Fruit fly (Drosophila melanogaster) Kc167 (cell line): ENCODE data around the gene Bmcp.

Experiments used
- Myc ChIP-seq: fragments of >200 bp; optimal IDR thresholded peaks from 2 replicates; lab custom pipeline; 2017; ENCODE audit warnings: missing external identifiers
- Sin3A ChIP-seq: fragments of >200 bp; optimal IDR thresholded peaks from 2 replicates; lab custom pipeline; 2018; ENCODE audit warnings: missing external identifiers
- h ChIP-seq: fragments of >200 bp; optimal IDR thresholded peaks from 3 replicates; lab custom pipeline; 2018; ENCODE audit warnings: missing external identifiers
- insv ChIP-seq: fragments of >200 bp; optimal IDR thresholded peaks from 3 replicates; lab custom pipeline; 2018; ENCODE audit warnings: missing external identifiers
- psq ChIP-seq: fragments of >200 bp; optimal IDR thresholded peaks from 2 replicates; lab custom pipeline; 2017; ENCODE audit warnings: missing external identifiers
- ttk ChIP-seq: sonication (Bioruptor generic); optimal IDR thresholded peaks from 2 replicates; lab custom pipeline; 2017; ENCODE audit warnings: missing external identifiers

Bmcp gene

dm6 chr3L:11773796-11774195 is 53.1 kb downstream of the Bmcp start:
- TF ChIP-seq h (lab: Kevin White, UChicago) (no peak), Myc (lab: Kevin White, UChicago) (no peak), Sin3A (lab: Kevin White, UChicago) (no peak), insv (lab: Kevin White, UChicago) (no peak), ttk (lab: Kevin White, UChicago) (no peak), psq (lab: Kevin White, UChicago) (no peak)

DNA sequence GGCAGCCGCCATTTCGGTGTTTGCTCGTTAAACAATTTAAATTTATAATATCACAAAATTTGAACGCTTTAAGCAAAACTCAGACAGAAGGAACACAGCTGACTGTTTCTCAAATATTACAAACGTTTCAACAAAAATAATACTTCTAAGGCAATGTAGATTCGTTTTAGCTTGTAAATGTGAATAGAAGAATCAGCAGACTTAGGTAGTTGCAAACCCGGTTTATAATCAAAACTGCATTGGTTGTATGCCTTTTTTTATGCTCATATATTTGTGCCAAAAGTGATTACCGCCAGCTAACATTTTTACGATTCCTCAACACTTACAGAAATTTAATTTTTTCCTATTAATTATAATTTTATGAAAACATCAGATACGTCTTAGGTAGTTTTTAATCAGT is 53.7 kb downstream of the Bmcp start, which contains the start of gene Tim13:
TSS of gene Tim13 (minus strand) at position 101 of the 400 bp plus-strand sequence.
- TF ChIP-seq h (lab: Kevin White, UChicago), result no peak
- no peak for TF ChIP-seq psq (lab: Kevin White, UChicago)
- TF ChIP-seq Myc (lab: Kevin White, UChicago), result no peak
- TF ChIP-seq Sin3A (lab: Kevin White, UChicago), result no peak
- no peak for TF ChIP-seq insv (lab: Kevin White, UChicago)
- TF ChIP-seq ttk (lab: Kevin White, UChicago), result no peak

dm6 chr3L:11776731-11777130 is 56.0 kb downstream of the Bmcp start, which contains the start of gene CG14131:
Gene CG14131, plus strand, starts transcription at chr3L:11777073.
- TF ChIP-seq Sin3A (lab: Kevin White, UChicago) (no peak), Myc (lab: Kevin White, UChicago) (no peak), psq (lab: Kevin White, UChicago) (no peak), h (lab: Kevin White, UChicago) (no peak), insv (lab: Kevin White, UChicago) (no peak), ttk (lab: Kevin White, UChicago) (no peak)

DNA sequence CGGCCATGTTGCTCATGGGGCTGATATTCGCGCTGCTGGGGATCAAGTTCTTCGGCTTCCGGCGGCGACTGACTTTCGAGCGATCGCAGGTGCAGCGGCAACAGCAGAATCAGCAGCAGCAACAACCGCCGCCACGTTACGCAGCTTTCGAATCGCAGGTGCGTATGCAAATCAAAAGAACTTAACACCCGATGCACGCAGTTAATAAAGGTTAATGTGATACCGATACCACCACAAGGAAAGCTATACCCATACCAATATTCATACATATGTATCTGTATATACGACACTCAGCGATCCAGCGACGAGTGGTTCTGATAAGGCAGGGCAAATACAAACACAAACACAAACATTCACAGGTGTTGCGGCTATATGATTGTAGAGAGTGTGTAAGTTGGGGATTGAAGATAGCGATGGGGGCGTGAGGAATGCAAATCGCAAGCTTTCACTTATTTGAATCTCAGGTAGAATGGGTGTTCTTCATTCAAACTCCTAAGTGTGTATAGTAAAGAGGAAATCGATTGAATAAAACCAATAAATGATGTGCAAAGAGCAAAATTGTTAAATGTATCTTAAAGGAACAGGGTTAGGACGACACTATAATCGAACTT is 56.7 kb downstream of the Bmcp start:
- TF ChIP-seq psq (lab: Kevin White, UChicago) (no peak), ttk (lab: Kevin White, UChicago) (no peak), insv (lab: Kevin White, UChicago) (no peak), Myc (lab: Kevin White, UChicago) (no peak), Sin3A (lab: Kevin White, UChicago) (no peak), h (lab: Kevin White, UChicago) (no peak)
